Worm (Caenorhabditis elegans): Measurements from ENCODE around the gene W06B4.2.

ce11 chrII:4419956-4420355, 48.0 kb upstream of the W06B4.2 start, which contains the start of gene bpnt-1:
- TF ChIP-seq dpl-1 (GFP tag; optimal IDR thresholded peaks at IDR 0.05) = no peak
- no peak for TF ChIP-seq pha-4 (tag; optimal IDR thresholded peaks at IDR 0.05)
- TF ChIP-seq snpc-4 (GFP tag; optimal IDR thresholded peaks at IDR 0.05) = no peak
- TF ChIP-seq snpc-4 (tag; optimal IDR thresholded peaks at IDR 0.05) = no peak
- no peak for TF ChIP-seq nhr-90 (tag; optimal IDR thresholded peaks at IDR 0.05)
- no peak for TF ChIP-seq ccch-3 (GFP tag; optimal IDR thresholded peaks at IDR 0.05)
- TF ChIP-seq T07F8.4 (tag; optimal IDR thresholded peaks at IDR 0.05) = no peak
- no peak for TF ChIP-seq sea-2 (GFP tag; IDR thresholded peaks at IDR 0.05)

Data from whole organism, young adult.